Worm (Caenorhabditis elegans) whole organism, L4 larva: ENCODE data around the gene lgc-13.

ENCODE experiments used
- F49E8.2 ChIP-seq: sonication (generic microtip); optimal IDR thresholded peaks from 2 replicates; lab custom pipeline; 2016; ENCODE audit warnings: missing compliant biosample characterization, mild to moderate bottlenecking, missing genetic modification characterization, borderline replicate concordance
- ZK546.5 ChIP-seq, 2 experiments: sonication (generic microtip); optimal IDR thresholded peaks; 2 replicates each; lab custom pipeline; 2017; ENCODE audit warnings: missing biosample characterization in 2 of 2, missing genetic modification characterization in 2 of 2
- aly-2 ChIP-seq: sonication (generic microtip); optimal IDR thresholded peaks from 2 replicates; lab custom pipeline; 2018; ENCODE audit warnings: missing biosample characterization, missing genetic modification characterization
- ceh-20 ChIP-seq: fragments of 200-800 bp; sonication (Bioruptor generic); IDR thresholded peaks from 2 replicates; pipeline ENCODE4 v1.3.6; 2022; ENCODE audit warnings: missing genetic modification reagents, missing genetic modification characterization, missing compliant biosample characterization
- egl-27 ChIP-seq: sonication (generic microtip); optimal IDR thresholded peaks from 3 replicates; lab custom pipeline; 2017; ENCODE audit warnings: missing biosample characterization, missing genetic modification reagents, missing genetic modification characterization
- mdl-1 ChIP-seq, 2 experiments: fragments of 150-350 bp in 1 of 2; sonication (generic microtip) in 1 of 2; optimal IDR thresholded peaks; 2 replicates each; lab custom pipeline; 2014 to 2017; ENCODE audit warnings: missing biosample characterization in 2 of 2, missing genetic modification characterization in 2 of 2
- nhr-28 ChIP-seq: fragments of 150-350 bp; optimal IDR thresholded peaks from 2 replicates; lab custom pipeline; 2014; ENCODE audit warnings: missing biosample characterization, missing genetic modification characterization
- nhr-76 ChIP-seq: fragments of 150-350 bp; optimal IDR thresholded peaks from 2 replicates; lab custom pipeline; 2014; ENCODE audit warnings: missing biosample characterization, missing genetic modification characterization
- saeg-2 ChIP-seq: fragments of 200-800 bp; sonication (Bioruptor generic); IDR thresholded peaks from 2 replicates; pipeline ENCODE4 v1.3.6; 2022; ENCODE audit warnings: missing genetic modification reagents, missing genetic modification characterization, missing compliant biosample characterization
- ztf-11 ChIP-seq: fragments of 150-350 bp; optimal IDR thresholded peaks from 2 replicates; lab custom pipeline; 2014; ENCODE audit warnings: missing biosample characterization, missing genetic modification characterization

ce11 chrX:12121285-12121684, 12.3 kb downstream of the lgc-13 start, which contains the start of gene lgc-17:
- TF ChIP-seq F49E8.2 (tag; lab: Kevin White, UChicago) (no peak), nhr-76 (tag; lab: Kevin White, UChicago) (no peak), aly-2 (tag; lab: Kevin White, UChicago) (no peak), ceh-20 (GFP tag; lab: Robert Waterston, UW) (no peak), mdl-1 (tag; optimal IDR thresholded peaks at IDR 0.05; lab: Kevin White, UChicago) (no peak), nhr-28 (tag; lab: Kevin White, UChicago) (no peak), ZK546.5 (tag; optimal IDR thresholded peaks at IDR 0.05; lab: Kevin White, UChicago) (no peak), ztf-11 (no peak), saeg-2 (no peak), egl-27 (tag; lab: Kevin White, UChicago) (no peak)
